Worm (Caenorhabditis elegans): ENCODE measurements around the gene T04B8.5.

ce11 chrII:596702-597101 is 27.6 kb downstream of the T04B8.5 start:
- TF ChIP-seq tbx-2 (tag; optimal IDR thresholded peaks at IDR 0.05) (no peak), snpc-4 (tag; optimal IDR thresholded peaks at IDR 0.05) (no peak), mdl-1 (tag; optimal IDR thresholded peaks at IDR 0.05) (no peak), nhr-77 (tag; optimal IDR thresholded peaks at IDR 0.05) (no peak), ztf-11 (tag; optimal IDR thresholded peaks at IDR 0.05) (no peak), nhr-28 (tag; optimal IDR thresholded peaks at IDR 0.05) (no peak), pqm-1 (tag; optimal IDR thresholded peaks at IDR 0.05) (no peak), ceh-16 (tag; optimal IDR thresholded peaks at IDR 0.05) (no peak)
